Worm (Caenorhabditis elegans): ENCODE results near the gene sfxn-5.

sfxn-5 gene

ce11 chrII:8127290-8127689 lies 22.4 kb upstream of the sfxn-5 start (continued):
- TF ChIP-seq pqm-1 (tag; optimal IDR thresholded peaks at IDR 0.05) (peak; percentile 97), dve-1 (tag; optimal IDR thresholded peaks at IDR 0.05; ENCODE audit: insufficient read depth) (peak; percentile 50), zip-2 (tag; optimal IDR thresholded peaks at IDR 0.05) (no peak), nhr-77 (tag; optimal IDR thresholded peaks at IDR 0.05) (peak; percentile 57), dmd-6 (GFP tag; IDR thresholded peaks at IDR 0.05) (peak; percentile 72), hlh-30 (tag; optimal IDR thresholded peaks at IDR 0.05; ENCODE audit: insufficient read depth) (peak; percentile 3), hlh-11 (tag; optimal IDR thresholded peaks at IDR 0.05) (peak; percentile 77), lsy-2 (tag; optimal IDR thresholded peaks at IDR 0.05) (peak in 1 of 2 experiments; percentile 30), dpl-1 (GFP tag; optimal IDR thresholded peaks at IDR 0.05) (no peak)

ce11 chrII:8126617-8127016 lies 21.8 kb upstream of the sfxn-5 start:
- TF ChIP-seq lsy-2 (tag; optimal IDR thresholded peaks at IDR 0.05) (no peak), pha-4 (GFP tag; IDR thresholded peaks at IDR 0.05) (no peak), pha-4 (tag; optimal IDR thresholded peaks at IDR 0.05) (no peak), dve-1 (tag; optimal IDR thresholded peaks at IDR 0.05; ENCODE audit: insufficient read depth) (no peak), daf-16 (GFP tag; optimal IDR thresholded peaks at IDR 0.05) (no peak), daf-16 (tag; optimal IDR thresholded peaks at IDR 0.05) (peak; percentile 5), ceh-82 (tag; optimal IDR thresholded peaks at IDR 0.05) (no peak), aha-1 (tag) (peak; percentile 82), Y48G9A.11 (GFP tag; IDR thresholded peaks at IDR 0.05) (no peak), dmd-6 (GFP tag; IDR thresholded peaks at IDR 0.05) (no peak), tag-97 (GFP tag; IDR thresholded peaks at IDR 0.05) (no peak), skn-1 (tag; optimal IDR thresholded peaks at IDR 0.05) (no peak), gei-8 (GFP tag; optimal IDR thresholded peaks at IDR 0.05) (no peak)

ce11 chrII:8126132-8126531 lies 21.3 kb upstream of the sfxn-5 start:
- TF ChIP-seq ctbp-1 (GFP tag; IDR thresholded peaks at IDR 0.05) (peak; percentile 70), ZK546.5 (tag; optimal IDR thresholded peaks at IDR 0.05) (no peak), D1046.2 (GFP tag; IDR thresholded peaks at IDR 0.05) (no peak), nhr-77 (tag; optimal IDR thresholded peaks at IDR 0.05) (no peak), F26F4.8 (GFP tag; conservative IDR thresholded peaks at IDR 0.05) (no peak), lin-39 (tag; optimal IDR thresholded peaks at IDR 0.05) (no peak), jun-1 (tag; optimal IDR thresholded peaks at IDR 0.05) (no peak), zfp-2 (tag; optimal IDR thresholded peaks at IDR 0.05) (no peak), ztf-11 (tag; optimal IDR thresholded peaks at IDR 0.05) (no peak), nhr-111 (GFP tag; optimal IDR thresholded peaks at IDR 0.05) (no peak), nhr-28 (tag; optimal IDR thresholded peaks at IDR 0.05) (peak; percentile 58), ZK337.2 (GFP tag; IDR thresholded peaks at IDR 0.05) (no peak), daf-8 (GFP tag; IDR thresholded peaks at IDR 0.05) (no peak), lin-15B (tag; optimal IDR thresholded peaks at IDR 0.05) (no peak), dmd-6 (GFP tag; IDR thresholded peaks at IDR 0.05) (peak; percentile 59; the same call in 1 of the 2 replicates), fos-1 (tag; optimal IDR thresholded peaks at IDR 0.05) (no peak), spr-3 (GFP tag; optimal IDR thresholded peaks at IDR 0.05) (no peak), saeg-2 (GFP tag; IDR thresholded peaks at IDR 0.05) (no peak), aly-2 (tag; optimal IDR thresholded peaks at IDR 0.05) (no peak), mdt-29 (GFP tag; IDR thresholded peaks at IDR 0.05) (no peak), snpc-4 (tag; optimal IDR thresholded peaks at IDR 0.05) (no peak), lin-13 (GFP tag; optimal IDR thresholded peaks at IDR 0.05) (no peak), dmd-8 (GFP tag; IDR thresholded peaks at IDR 0.05) (no peak), ceh-28 (tag; optimal IDR thresholded peaks at IDR 0.05) (peak; percentile 32), ceh-62 (tag; optimal IDR thresholded peaks at IDR 0.05) (no peak), Y48G9A.11 (GFP tag; IDR thresholded peaks at IDR 0.05) (no peak), F37D6.2 (tag; optimal IDR thresholded peaks at IDR 0.05) (no peak), set-16 (GFP tag; IDR thresholded peaks at IDR 0.05) (no peak), mxl-3 (GFP tag; optimal IDR thresholded peaks at IDR 0.05) (peak; percentile 64), sdz-12 (GFP tag; optimal IDR thresholded peaks at IDR 0.05) (no peak), lin-29 (GFP tag; IDR thresholded peaks at IDR 0.05) (no peak), lsy-2 (tag; optimal IDR thresholded peaks at IDR 0.05) (peak; percentile 59 to 75), F49E8.2 (tag; optimal IDR thresholded peaks at IDR 0.05; ENCODE audit: borderline replicate concordance) (no peak), T26A8.4 (GFP tag; IDR thresholded peaks at IDR 0.05) (no peak), egl-27 (tag; optimal IDR thresholded peaks at IDR 0.05) (no peak)
